Fruit fly (Drosophila melanogaster) Kc167 (cell line): ENCODE measurements around the gene ctp.

Experiments used
- Myc ChIP-seq: fragments of >200 bp; optimal IDR thresholded peaks from 2 replicates; lab custom pipeline; 2017; ENCODE audit warnings: missing external identifiers
- Sin3A ChIP-seq: fragments of >200 bp; optimal IDR thresholded peaks from 2 replicates; lab custom pipeline; 2018; ENCODE audit warnings: missing external identifiers
- h ChIP-seq: fragments of >200 bp; optimal IDR thresholded peaks from 3 replicates; lab custom pipeline; 2018; ENCODE audit warnings: missing external identifiers
- insv ChIP-seq: fragments of >200 bp; optimal IDR thresholded peaks from 3 replicates; lab custom pipeline; 2018; ENCODE audit warnings: missing external identifiers
- psq ChIP-seq: fragments of >200 bp; optimal IDR thresholded peaks from 2 replicates; lab custom pipeline; 2017; ENCODE audit warnings: missing external identifiers

dm6 chrX:4679813-4680381 lies 7.7 kb upstream of the ctp start:
- TF ChIP-seq Myc (lab: Kevin White, UChicago) (no peak), insv (lab: Kevin White, UChicago) (no peak), psq (lab: Kevin White, UChicago) (no peak), h (lab: Kevin White, UChicago) (no peak), Sin3A (no peak)
